Fruit fly (Drosophila melanogaster): ENCODE data around the gene Acbp5.

Gene Acbp5

DNA sequence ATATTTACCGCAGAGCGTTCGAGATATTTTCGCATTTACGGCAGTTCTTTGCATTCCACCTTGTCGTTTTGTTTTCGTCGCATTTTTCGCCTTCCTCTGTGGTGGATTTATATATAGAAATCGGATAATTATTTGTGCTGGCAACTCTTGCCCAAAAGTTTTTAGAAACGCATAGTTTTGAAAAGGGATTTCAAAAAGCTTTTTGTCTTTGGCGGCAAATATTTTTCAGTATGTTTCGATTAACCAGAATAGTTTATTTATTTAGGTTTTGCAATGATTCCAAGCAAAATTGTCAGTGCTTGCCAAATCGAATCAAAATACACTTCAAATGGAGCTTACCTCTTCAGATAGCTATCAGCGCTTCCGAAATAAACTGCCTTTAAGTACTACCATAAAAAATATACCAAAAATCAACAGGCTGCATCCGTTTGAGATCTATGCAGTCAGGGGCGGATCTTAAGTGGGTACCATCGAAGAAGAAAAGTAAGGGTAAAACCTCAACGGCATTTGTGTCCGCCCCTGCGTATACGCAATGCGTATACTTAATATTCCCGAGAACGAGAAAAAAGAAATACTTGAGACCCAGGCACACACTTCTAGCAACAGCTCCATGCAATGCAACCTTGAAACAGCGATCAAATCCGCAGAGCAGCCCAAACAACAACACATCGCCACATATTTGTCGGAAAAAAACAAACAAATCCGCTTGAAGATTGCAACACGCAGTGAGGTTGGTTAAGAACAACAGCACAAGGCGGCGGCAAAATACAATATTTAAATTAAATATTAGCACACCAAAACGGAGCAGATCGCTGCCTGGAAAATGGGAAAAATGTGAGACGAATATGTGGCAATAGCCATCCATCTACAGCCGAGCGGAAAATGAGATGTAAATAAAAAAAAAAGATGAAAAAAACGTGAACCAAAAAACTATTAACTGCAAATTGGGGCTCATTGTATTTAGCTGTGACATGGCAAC lies 38.4 kb downstream of the Acbp5 start, which contains the start of gene CG13306 (continued):
- TF ChIP-seq CG8281 (tag; optimal IDR thresholded peaks at IDR 0.05) (no peak), pzg (GFP tag; optimal IDR thresholded peaks at IDR 0.05) (no peak), eve (GFP tag; optimal IDR thresholded peaks at IDR 0.05) (no peak), sd (tag; optimal IDR thresholded peaks at IDR 0.05) (peak; percentile 65), chinmo (GFP tag; IDR thresholded peaks at IDR 0.05; ENCODE audit: partially characterized antibody) (0 out of 4 replicates have a peak, but pooled peaks have one; percentile 43), CG2202 (tag; optimal IDR thresholded peaks at IDR 0.05) (no peak), CG34422 (GFP tag; IDR thresholded peaks at IDR 0.05) (no peak), pnt (GFP tag; optimal IDR thresholded peaks at IDR 0.05) (no peak), scrt (GFP tag; optimal IDR thresholded peaks at IDR 0.05) (no peak), Sox100B (GFP tag; optimal IDR thresholded peaks at IDR 0.05) (no peak), pan (optimal IDR thresholded peaks at IDR 0.05) (no peak), pan (GFP tag; optimal IDR thresholded peaks at IDR 0.05 in 1 of 2, IDR thresholded peaks at IDR 0.05 in 1 of 2) (peak in 1 of 2 experiments; percentile 57), usp (GFP tag; optimal IDR thresholded peaks at IDR 0.05) (no peak), fu2 (GFP tag; optimal IDR thresholded peaks at IDR 0.05) (no peak), HLH4C (GFP tag; IDR thresholded peaks at IDR 0.05; ENCODE audit: partially characterized antibody) (no peak), mld (GFP tag; IDR thresholded peaks at IDR 0.05; ENCODE audit: partially characterized antibody) (no peak), inv (GFP tag; IDR thresholded peaks at IDR 0.05; ENCODE audit: partially characterized antibody) (no peak), so (GFP tag; IDR thresholded peaks at IDR 0.05) (peak; percentile 43; the same call in 1 of the 3 replicates), Med (GFP tag) (peak; percentile 43), CG11247 (GFP tag; IDR thresholded peaks at IDR 0.05) (0 out of 2 replicates have a peak, but pooled peaks have one; percentile 6), CG13123 (GFP tag; optimal IDR thresholded peaks at IDR 0.05) (no peak), hkb (optimal IDR thresholded peaks at IDR 0.05) (no peak), hkb (GFP tag; IDR thresholded peaks at IDR 0.05) (peak; percentile 39; the same call in 1 of the 2 replicates), CG8765 (GFP tag; IDR thresholded peaks at IDR 0.05) (no peak), stc (GFP tag; IDR thresholded peaks at IDR 0.05) (peak; percentile 50; the same call in 1 of the 2 replicates), Oaz (GFP tag; IDR thresholded peaks at IDR 0.05) (no peak), wdn (GFP tag; IDR thresholded peaks at IDR 0.05) (no peak), CG6254 (GFP tag; optimal IDR thresholded peaks at IDR 0.05) (no peak), Ptx1 (GFP tag; IDR thresholded peaks at IDR 0.05) (0 out of 2 replicates have a peak, but pooled peaks have one; percentile 27), lola (GFP tag; optimal IDR thresholded peaks at IDR 0.05) (no peak), CG7839 (tag; optimal IDR thresholded peaks at IDR 0.05) (peak; percentile 25), HLH3B (GFP tag; IDR thresholded peaks at IDR 0.05) (peak; percentile 32; the same call in 1 of the 2 replicates), fd96Cb (tag; optimal IDR thresholded peaks at IDR 0.05) (no peak), cwo (GFP tag; optimal IDR thresholded peaks at IDR 0.05) (no peak), Six4 (GFP tag; optimal IDR thresholded peaks at IDR 0.05) (no peak), CG18599 (GFP tag; optimal IDR thresholded peaks at IDR 0.05) (no peak), Mrtf (GFP tag; IDR thresholded peaks at IDR 0.05) (peak; percentile 54; the same call in 2 of the 3 replicates), Xbp1 (GFP tag; optimal IDR thresholded peaks at IDR 0.05) (no peak), H2.0 (GFP tag; IDR thresholded peaks at IDR 0.05) (peak; percentile 42; the same call in 1 of the 2 replicates), CG14441 (GFP tag; IDR thresholded peaks at IDR 0.05) (peak; percentile 48; the same call in 1 of the 2 replicates), Bteb2 (GFP tag; optimal IDR thresholded peaks at IDR 0.05) (no peak), Hmr (GFP tag; optimal IDR thresholded peaks at IDR 0.05) (no peak), grn (GFP tag; optimal IDR thresholded peaks at IDR 0.05) (no peak), CG17912 (GFP tag; optimal IDR thresholded peaks at IDR 0.05) (no peak), Gug (GFP tag; IDR thresholded peaks at IDR 0.05) (0 out of 4 replicates have a peak, but pooled peaks have one; percentile 15)

Data from whole organism, embryonic.